Worm (Caenorhabditis elegans): ENCODE data around the gene ZK1248.11.

DNA sequence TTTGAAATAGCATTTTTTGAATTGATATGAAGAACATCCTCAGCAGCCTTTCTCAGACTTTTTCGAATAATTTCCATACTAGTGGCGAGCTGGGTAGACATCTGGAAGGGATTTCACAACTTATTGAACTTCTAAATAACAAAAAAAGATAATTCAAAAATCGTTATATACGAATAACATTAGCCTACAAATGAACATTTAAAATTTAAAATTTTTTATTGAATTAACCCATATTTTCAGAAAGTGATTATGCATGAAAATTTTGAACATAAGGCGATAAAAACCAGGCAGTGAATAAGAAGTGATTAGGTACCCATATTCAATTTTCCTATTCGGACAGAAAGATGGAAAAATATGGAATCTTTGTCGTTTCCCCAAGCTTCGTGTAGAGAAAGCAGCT, at the start of gene ZK1248.11:
- no peak for TF ChIP-seq ztf-4 (tag; optimal IDR thresholded peaks at IDR 0.05)
- TF ChIP-seq ceh-8 (GFP tag; optimal IDR thresholded peaks at IDR 0.05): no peak
- TF ChIP-seq elt-2 (tag; optimal IDR thresholded peaks at IDR 0.05): no peak
- no peak for TF ChIP-seq nhr-76 (tag; optimal IDR thresholded peaks at IDR 0.05)

All from whole organism, L1 larva.